Worm (Caenorhabditis elegans) whole organism, L3 larva: Measurements from ENCODE around the gene F42A9.7.

ENCODE experiments used
- ZK546.5 ChIP-seq: sonication (generic microtip); optimal IDR thresholded peaks from 2 replicates; lab custom pipeline; 2017; ENCODE audit warnings: missing biosample characterization, missing genetic modification characterization
- aly-2 ChIP-seq: fragments of 150-350 bp; optimal IDR thresholded peaks from 2 replicates; lab custom pipeline; 2014; ENCODE audit warnings: missing biosample characterization, missing genetic modification characterization
- ama-1 ChIP-seq: fragments of 150-350 bp; optimal IDR thresholded peaks from 2 replicates; lab custom pipeline; 2018
- ceh-16 ChIP-seq: sonication (generic microtip); optimal IDR thresholded peaks from 2 replicates; lab custom pipeline; 2017; ENCODE audit warnings: missing biosample characterization, missing genetic modification characterization
- ceh-9 ChIP-seq: sonication (generic microtip); optimal IDR thresholded peaks from 2 replicates; lab custom pipeline; 2018; ENCODE audit warnings: missing biosample characterization, missing genetic modification characterization
- egl-5 ChIP-seq: fragments of 150-350 bp; optimal IDR thresholded peaks from 2 replicates; lab custom pipeline; 2017; ENCODE audit warnings: missing biosample characterization, missing genetic modification reagents, missing genetic modification characterization, inconsistent platforms
- elt-1 ChIP-seq: fragments of 150-350 bp; optimal IDR thresholded peaks from 2 replicates; lab custom pipeline; 2014; ENCODE audit warnings: missing biosample characterization, missing genetic modification characterization
- elt-2 ChIP-seq: sonication (generic microtip); optimal IDR thresholded peaks from 2 replicates; lab custom pipeline; 2016; ENCODE audit warnings: missing genetic modification reagents, mild to moderate bottlenecking, missing genetic modification characterization, missing compliant biosample characterization
- elt-3 ChIP-seq, 3 experiments: fragments of 150-350 bp in 1 of 3; sonication (generic microtip) in 2 of 3; optimal IDR thresholded peaks; 2 replicates in 2 of 3; 4 replicates in 1 of 3; lab custom pipeline; 2014 to 2017; ENCODE audit warnings: missing biosample characterization in 3 of 3, missing genetic modification characterization in 3 of 3
- hmg-11 ChIP-seq: sonication (generic microtip); optimal IDR thresholded peaks from 2 replicates; lab custom pipeline; 2016; ENCODE audit warnings: missing genetic modification characterization, missing compliant biosample characterization
- jun-1 ChIP-seq: fragments of 150-350 bp; optimal IDR thresholded peaks from 2 replicates; lab custom pipeline; 2014; ENCODE audit warnings: missing biosample characterization, missing genetic modification reagents, missing genetic modification characterization
- lin-15B ChIP-seq: fragments of 150-350 bp; optimal IDR thresholded peaks from 2 replicates; lab custom pipeline; 2014; ENCODE audit warnings: missing biosample characterization, missing genetic modification characterization
- lin-39 ChIP-seq: fragments of 150-350 bp; optimal IDR thresholded peaks from 2 replicates; lab custom pipeline; 2018; ENCODE audit warnings: missing biosample characterization, missing genetic modification reagents, missing genetic modification characterization
- lsy-12 ChIP-seq: sonication (generic microtip); optimal IDR thresholded peaks from 2 replicates; lab custom pipeline; 2016; ENCODE audit warnings: mild to moderate bottlenecking, missing genetic modification characterization, missing compliant biosample characterization
- mml-1 ChIP-seq: fragments of 150-350 bp; sonication (generic microtip); optimal IDR thresholded peaks from 3 replicates; lab custom pipeline; 2014; ENCODE audit warnings: missing biosample characterization, missing genetic modification characterization
- nhr-11 ChIP-seq: fragments of 150-350 bp; optimal IDR thresholded peaks from 2 replicates; lab custom pipeline; 2014; ENCODE audit warnings: missing biosample characterization, missing genetic modification characterization
- nhr-12 ChIP-seq: fragments of 150-350 bp; optimal IDR thresholded peaks from 2 replicates; lab custom pipeline; 2014; ENCODE audit warnings: missing biosample characterization, missing genetic modification characterization
- nhr-237 ChIP-seq: fragments of 150-350 bp; optimal IDR thresholded peaks from 2 replicates; lab custom pipeline; 2014; ENCODE audit warnings: missing biosample characterization, missing genetic modification characterization
- nhr-25 ChIP-seq: sonication (generic microtip); optimal IDR thresholded peaks from 2 replicates; lab custom pipeline; 2017; ENCODE audit warnings: missing biosample characterization, missing genetic modification characterization
- nhr-28 ChIP-seq: fragments of 150-350 bp; optimal IDR thresholded peaks from 2 replicates; lab custom pipeline; 2014; ENCODE audit warnings: missing biosample characterization, missing genetic modification characterization
- nhr-43 ChIP-seq: sonication (generic microtip); optimal IDR thresholded peaks from 2 replicates; lab custom pipeline; 2016; ENCODE audit warnings: mild to moderate bottlenecking, missing genetic modification characterization, missing compliant biosample characterization; ENCODE audit not compliant: poor library complexity, severe bottlenecking
- nhr-67 ChIP-seq: fragments of 150-350 bp; optimal IDR thresholded peaks from 2 replicates; lab custom pipeline; 2014; ENCODE audit warnings: missing biosample characterization, missing genetic modification characterization
- nhr-76 ChIP-seq: fragments of 150-350 bp; sonication (generic microtip); optimal IDR thresholded peaks from 5 replicates; lab custom pipeline; 2014; ENCODE audit warnings: missing biosample characterization, missing genetic modification characterization
- pha-4 ChIP-seq: fragments of 150-350 bp; optimal IDR thresholded peaks from 2 replicates; lab custom pipeline; 2014; ENCODE audit warnings: missing biosample characterization, missing genetic modification reagents, missing genetic modification characterization
- sea-2 ChIP-seq: fragments of 150-350 bp; sonication (generic microtip); optimal IDR thresholded peaks from 4 replicates; lab custom pipeline; 2014; ENCODE audit warnings: missing biosample characterization, missing genetic modification reagents, missing genetic modification characterization
- skn-1 ChIP-seq: fragments of 150-350 bp; optimal IDR thresholded peaks from 2 replicates; lab custom pipeline; 2014; ENCODE audit warnings: missing biosample characterization, missing genetic modification characterization
- tbx-2 ChIP-seq: sonication (generic microtip); optimal IDR thresholded peaks from 2 replicates; lab custom pipeline; 2016; ENCODE audit warnings: mild to moderate bottlenecking, missing genetic modification characterization, missing compliant biosample characterization
- unc-39 ChIP-seq: sonication (generic microtip); optimal IDR thresholded peaks from 4 replicates; lab custom pipeline; 2017; ENCODE audit warnings: missing biosample characterization, missing genetic modification characterization
- unc-62 ChIP-seq: fragments of 150-350 bp; sonication (generic microtip); optimal IDR thresholded peaks from 4 replicates; lab custom pipeline; 2014; ENCODE audit warnings: missing biosample characterization, missing genetic modification reagents, missing genetic modification characterization
- ztf-11 ChIP-seq: fragments of 150-350 bp; optimal IDR thresholded peaks from 2 replicates; lab custom pipeline; 2014; ENCODE audit warnings: missing biosample characterization, missing genetic modification characterization
- ztf-4 ChIP-seq: fragments of 150-350 bp; optimal IDR thresholded peaks from 2 replicates; lab custom pipeline; 2014; ENCODE audit warnings: missing biosample characterization, missing genetic modification characterization

The F42A9.7 gene

DNA sequence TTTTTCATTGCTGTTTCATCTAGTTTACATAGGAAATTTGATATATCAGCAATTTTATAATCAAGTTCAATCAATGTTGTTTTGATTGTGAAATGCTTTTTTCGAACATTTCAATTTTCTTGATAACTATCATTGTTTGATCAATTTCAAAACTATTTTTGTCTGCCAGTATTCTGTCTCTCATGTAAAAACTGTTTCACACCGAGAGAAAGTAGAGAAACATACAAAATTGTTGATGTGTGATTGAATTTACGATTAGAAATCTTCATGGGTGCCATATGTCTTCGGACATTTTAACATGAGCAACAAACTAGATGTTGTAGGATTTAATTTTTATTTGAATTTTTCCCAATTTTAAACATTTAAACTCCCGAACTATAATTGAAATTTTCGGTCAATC, 33.7 kb upstream of the F42A9.7 start, which contains the start of gene C49C8.2:
C49C8.2 (plus strand) TSS at position 393 of the 400 bp plus-strand sequence.
- TF ChIP-seq elt-2: peak; percentile 56
- no peak for TF ChIP-seq unc-39
- peak; percentile 60 for TF ChIP-seq pha-4
- TF ChIP-seq aly-2 (tag; lab: Kevin White, UChicago): no peak
- no peak for TF ChIP-seq ztf-4

DNA sequence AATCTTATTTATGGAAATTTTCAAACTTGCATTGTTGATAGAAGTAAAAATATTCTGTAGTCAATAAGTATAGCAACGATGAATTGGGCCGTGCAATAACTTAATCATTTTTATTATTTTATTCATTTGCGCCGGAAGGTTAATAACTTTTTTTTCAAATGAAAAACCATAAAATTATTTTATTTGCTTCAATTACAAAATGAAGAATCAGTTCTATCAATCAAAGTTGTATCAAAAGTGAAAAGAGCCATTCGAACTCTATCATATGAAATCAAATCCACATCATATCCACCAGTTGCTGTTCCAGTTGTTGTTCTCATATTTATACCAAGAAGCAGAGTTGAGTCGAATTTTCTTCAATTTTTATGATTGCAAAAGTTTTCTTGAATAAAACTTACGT, 31.6 kb upstream of the F42A9.7 start, which contains the start of gene cyp-33E1:
cyp-33E1 (minus strand) TSS at position 101 of the 400 bp plus-strand sequence.
- TF ChIP-seq tbx-2 (no peak), nhr-67 (tag; lab: Kevin White, UChicago) (no peak), sea-2 (GFP tag; lab: Kevin White, UChicago) (no peak), nhr-237 (tag; lab: Kevin White, UChicago) (no peak), ztf-11 (tag; lab: Kevin White, UChicago) (no peak), ceh-16 (tag; lab: Kevin White, UChicago) (no peak), nhr-11 (tag; lab: Kevin White, UChicago) (no peak), nhr-12 (tag; lab: Kevin White, UChicago) (no peak), elt-3 (tag; optimal IDR thresholded peaks at IDR 0.05; lab: Kevin White, UChicago) (no peak), egl-5 (tag; lab: Kevin White, UChicago) (no peak), lin-15B (tag; lab: Kevin White, UChicago) (no peak)

DNA sequence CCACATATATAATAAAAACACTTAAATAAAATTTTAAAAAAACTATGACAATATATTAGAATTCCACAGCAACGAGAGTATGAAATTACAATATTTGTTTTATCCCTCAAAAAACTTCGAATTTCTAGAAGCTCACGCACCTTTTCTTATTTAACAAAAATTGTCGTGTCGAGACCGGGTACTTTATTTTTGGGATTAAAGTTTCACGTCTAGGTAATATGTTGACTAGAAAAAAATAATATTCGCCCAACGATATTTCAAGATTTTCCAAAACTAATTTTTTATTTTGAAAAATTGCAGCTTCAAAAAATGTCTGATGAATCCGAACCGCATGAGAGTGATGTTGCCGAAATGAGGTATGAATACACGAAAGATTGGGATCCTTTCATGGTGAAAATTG, 27.5 kb upstream of the F42A9.7 start, which contains the start of gene C49C8.3:
C49C8.3 (plus strand) TSS at position 301 of the 400 bp plus-strand sequence.
- TF ChIP-seq nhr-12 (tag; lab: Kevin White, UChicago) (no peak), ama-1 (lab: Kevin White, UChicago) (no peak)

DNA sequence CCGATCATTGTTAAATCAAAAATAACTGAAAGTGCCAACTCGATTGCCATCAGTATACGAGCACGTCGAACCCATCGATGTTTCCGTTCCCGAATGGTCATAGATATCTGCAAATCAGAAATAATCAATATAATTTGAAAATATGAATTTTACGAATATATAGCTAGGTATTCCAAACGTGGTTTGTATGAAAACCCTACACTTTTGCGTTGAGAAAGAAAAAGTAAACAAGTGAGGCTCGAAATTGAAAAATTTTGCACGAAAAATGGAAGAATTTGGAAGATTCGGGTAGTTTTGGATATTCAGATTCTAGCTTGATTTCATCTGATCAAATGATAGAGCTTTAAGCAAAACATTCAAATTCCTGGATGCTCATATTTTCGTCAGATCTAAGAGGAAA, 21.8 kb upstream of the F42A9.7 start, which contains the start of gene F42A9.9:
F42A9.9 (minus strand) TSS at position 101 of the 400 bp plus-strand sequence.
- TF ChIP-seq unc-39 (no peak), ztf-4 (no peak), elt-1 (no peak), sea-2 (GFP tag; lab: Kevin White, UChicago) (no peak), ZK546.5 (no peak), lsy-12 (tag; lab: Kevin White, UChicago) (no peak), egl-5 (tag; lab: Kevin White, UChicago) (no peak), hmg-11 (tag; lab: Kevin White, UChicago) (no peak), elt-3 (tag; optimal IDR thresholded peaks at IDR 0.05; lab: Kevin White, UChicago) (no peak), jun-1 (no peak), lin-15B (tag; lab: Kevin White, UChicago) (no peak), nhr-76 (tag; lab: Kevin White, UChicago) (no peak), ceh-9 (tag; lab: Kevin White, UChicago) (no peak), tbx-2 (no peak)

DNA sequence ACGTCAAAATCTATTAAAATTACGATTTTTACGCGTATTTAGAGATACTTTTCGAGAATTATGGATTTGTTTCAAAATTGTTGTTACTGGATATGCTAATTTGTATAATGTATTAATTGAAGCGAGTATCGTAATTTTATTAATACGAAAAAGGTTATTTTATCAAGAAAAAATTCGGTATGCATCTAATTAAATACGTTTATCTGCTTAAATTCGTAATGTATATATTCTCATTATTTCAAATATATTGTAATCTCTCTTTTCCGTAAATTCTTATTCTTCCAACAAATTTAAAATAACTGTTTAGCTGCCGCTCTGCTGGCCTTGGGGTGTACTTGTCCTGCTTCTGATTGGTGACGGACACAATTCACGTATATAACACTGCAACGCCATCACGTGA, 14.1 kb upstream of the F42A9.7 start, which contains the start of gene dgk-4:
dgk-4 (plus strand) TSS at position 301 of the 400 bp plus-strand sequence.
- TF ChIP-seq hmg-11 (tag; lab: Kevin White, UChicago): no peak
- TF ChIP-seq lsy-12 (tag; lab: Kevin White, UChicago): no peak
- no peak for TF ChIP-seq nhr-237 (tag; lab: Kevin White, UChicago)
- no peak for TF ChIP-seq nhr-43 (tag; lab: Kevin White, UChicago)
- no peak for TF ChIP-seq skn-1
- no peak for TF ChIP-seq nhr-76 (tag; lab: Kevin White, UChicago)
- TF ChIP-seq nhr-25: no peak
- no peak for TF ChIP-seq lin-39 (tag; lab: Kevin White, UChicago)
- no peak for TF ChIP-seq nhr-67 (tag; lab: Kevin White, UChicago)
- TF ChIP-seq nhr-28 (tag; lab: Kevin White, UChicago): no peak

DNA sequence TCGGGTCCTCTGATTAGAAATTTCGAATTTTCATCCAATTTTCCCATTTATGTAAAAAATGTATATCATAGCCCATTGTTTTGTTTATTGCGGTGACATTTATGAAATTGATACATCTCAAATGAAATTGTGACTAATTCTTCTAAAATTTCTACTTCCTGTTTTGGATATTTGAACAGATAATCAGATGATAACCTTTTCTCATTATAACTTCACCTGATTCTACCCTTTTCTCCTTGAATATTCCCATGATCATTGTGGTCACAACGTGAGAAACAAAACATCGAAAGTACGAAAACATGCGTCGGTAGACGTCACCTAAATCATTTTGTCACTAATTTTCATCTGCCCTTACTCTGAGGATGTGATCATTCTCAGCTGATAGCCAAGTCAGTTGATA, 13.3 kb upstream of the F42A9.7 start:
- TF ChIP-seq nhr-76 (tag; lab: Kevin White, UChicago): no peak
- TF ChIP-seq mml-1 (tag; lab: Kevin White, UChicago): no peak
- TF ChIP-seq unc-62 (GFP tag; lab: Kevin White, UChicago): no peak
- TF ChIP-seq pha-4: no peak
- no peak for TF ChIP-seq tbx-2
- TF ChIP-seq elt-2: no peak
- no peak for TF ChIP-seq sea-2 (GFP tag; lab: Kevin White, UChicago)
